Worm (Caenorhabditis elegans): ENCODE results near the gene F32F2.4.

Gene F32F2.4

ce11 chrV:13275959-13276358 lies at the start of gene F32F2.4:
Gene F32F2.4 (plus strand): TSS chrV:13276259.
- TF ChIP-seq ama-1 (optimal IDR thresholded peaks at IDR 0.05) (no peak), mml-1 (tag; optimal IDR thresholded peaks at IDR 0.05) (no peak), elt-2 (tag; optimal IDR thresholded peaks at IDR 0.05) (no peak), nhr-237 (tag; optimal IDR thresholded peaks at IDR 0.05) (no peak), lin-15B (tag; optimal IDR thresholded peaks at IDR 0.05) (no peak), nhr-67 (tag; optimal IDR thresholded peaks at IDR 0.05) (no peak), nhr-25 (tag; optimal IDR thresholded peaks at IDR 0.05) (no peak), tbx-2 (tag; optimal IDR thresholded peaks at IDR 0.05) (no peak), aly-2 (tag; optimal IDR thresholded peaks at IDR 0.05) (no peak), lin-39 (tag; optimal IDR thresholded peaks at IDR 0.05) (no peak), unc-39 (tag; optimal IDR thresholded peaks at IDR 0.05) (no peak), elt-1 (tag; optimal IDR thresholded peaks at IDR 0.05) (no peak), mdl-1 (tag; optimal IDR thresholded peaks at IDR 0.05) (no peak), nhr-23 (tag; optimal IDR thresholded peaks at IDR 0.05) (no peak), zag-1 (tag; optimal IDR thresholded peaks at IDR 0.05) (no peak), ZK546.5 (tag; optimal IDR thresholded peaks at IDR 0.05) (no peak), nhr-12 (tag; optimal IDR thresholded peaks at IDR 0.05) (no peak), nhr-11 (tag; optimal IDR thresholded peaks at IDR 0.05) (no peak)

DNA sequence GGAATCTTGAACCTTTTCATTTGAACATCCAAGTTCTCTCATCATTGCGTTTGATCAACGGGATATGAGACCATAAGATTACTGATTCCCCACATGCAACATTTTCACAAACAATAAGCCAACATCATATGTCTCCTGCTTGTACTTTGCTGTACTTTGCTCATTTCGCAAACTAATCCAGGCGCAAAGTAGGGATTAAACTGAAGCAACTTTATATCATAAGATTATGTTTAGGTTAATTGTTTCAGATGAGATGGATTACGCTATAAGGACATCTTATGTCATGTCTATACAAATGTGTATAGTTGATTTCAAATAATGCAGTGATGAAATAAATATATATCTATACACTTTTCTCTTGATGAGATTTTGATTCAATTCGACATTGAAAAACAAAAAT lies 46.5 kb upstream of the F32F2.4 start:
- TF ChIP-seq nfya-1 (tag; optimal IDR thresholded peaks at IDR 0.05; ENCODE audit: insufficient read depth) (no peak), pqm-1 (tag; optimal IDR thresholded peaks at IDR 0.05) (no peak), nhr-43 (tag; optimal IDR thresholded peaks at IDR 0.05; ENCODE audit: poor library complexity, severe bottlenecking) (no peak), elt-2 (tag; optimal IDR thresholded peaks at IDR 0.05) (no peak), snpc-4 (tag; optimal IDR thresholded peaks at IDR 0.05) (no peak), pha-4 (tag; optimal IDR thresholded peaks at IDR 0.05) (no peak), ceh-9 (tag; optimal IDR thresholded peaks at IDR 0.05) (no peak), unc-62 (GFP tag; optimal IDR thresholded peaks at IDR 0.05) (no peak), zag-1 (tag; optimal IDR thresholded peaks at IDR 0.05) (no peak), nhr-25 (tag; optimal IDR thresholded peaks at IDR 0.05) (no peak), eor-1 (tag; optimal IDR thresholded peaks at IDR 0.05) (no peak), nhr-28 (tag; optimal IDR thresholded peaks at IDR 0.05) (no peak), lsy-12 (tag; optimal IDR thresholded peaks at IDR 0.05) (no peak), fos-1 (tag; optimal IDR thresholded peaks at IDR 0.05) (no peak), nhr-23 (tag; optimal IDR thresholded peaks at IDR 0.05) (no peak), nhr-77 (tag; optimal IDR thresholded peaks at IDR 0.05) (no peak), sea-2 (GFP tag; optimal IDR thresholded peaks at IDR 0.05) (no peak), ceh-28 (tag; optimal IDR thresholded peaks at IDR 0.05) (no peak)

- TF ChIP-seq nhr-12 (tag; optimal IDR thresholded peaks at IDR 0.05), result no peak
- TF ChIP-seq fos-1 (tag; optimal IDR thresholded peaks at IDR 0.05), result no peak
- no peak for TF ChIP-seq R02D3.7 (tag; optimal IDR thresholded peaks at IDR 0.05)
- no peak for TF ChIP-seq nhr-43 (tag; optimal IDR thresholded peaks at IDR 0.05; ENCODE audit: poor library complexity, severe bottlenecking)
Measured at ce11 chrV:13235313-13235712, 40.7 kb upstream of the F32F2.4 start.

- no peak for TF ChIP-seq jun-1 (tag; optimal IDR thresholded peaks at IDR 0.05)
- TF ChIP-seq nhr-43 (tag; optimal IDR thresholded peaks at IDR 0.05; ENCODE audit: poor library complexity, severe bottlenecking), result no peak
- no peak for TF ChIP-seq elt-3 (tag; optimal IDR thresholded peaks at IDR 0.05)
- TF ChIP-seq elt-2 (tag; optimal IDR thresholded peaks at IDR 0.05), result no peak
- no peak for TF ChIP-seq ceh-28 (tag; optimal IDR thresholded peaks at IDR 0.05)
- no peak for TF ChIP-seq lin-15B (tag; optimal IDR thresholded peaks at IDR 0.05)
- TF ChIP-seq aly-2 (tag; optimal IDR thresholded peaks at IDR 0.05), result no peak
Measured at ce11 chrV:13236507-13236906, 39.6 kb upstream of the F32F2.4 start, which contains the start of gene dmd-10. Gene dmd-10 (minus strand): TSS chrV:13236607.

ce11 chrV:13243205-13243604 lies 32.9 kb upstream of the F32F2.4 start:
- TF ChIP-seq ztf-11 (tag; optimal IDR thresholded peaks at IDR 0.05) (no peak), unc-62 (GFP tag; optimal IDR thresholded peaks at IDR 0.05) (no peak), nhr-23 (tag; optimal IDR thresholded peaks at IDR 0.05) (peak; percentile 49), pha-4 (tag; optimal IDR thresholded peaks at IDR 0.05) (peak; percentile 52), nhr-43 (tag; optimal IDR thresholded peaks at IDR 0.05; ENCODE audit: poor library complexity, severe bottlenecking) (peak; percentile 77), skn-1 (tag; optimal IDR thresholded peaks at IDR 0.05) (no peak), R02D3.7 (tag; optimal IDR thresholded peaks at IDR 0.05) (no peak), tbx-2 (tag; optimal IDR thresholded peaks at IDR 0.05) (no peak), jun-1 (tag; optimal IDR thresholded peaks at IDR 0.05) (no peak), nfya-1 (tag; optimal IDR thresholded peaks at IDR 0.05; ENCODE audit: insufficient read depth) (no peak), elt-2 (tag; optimal IDR thresholded peaks at IDR 0.05) (no peak), eor-1 (tag; optimal IDR thresholded peaks at IDR 0.05) (no peak), nhr-25 (tag; optimal IDR thresholded peaks at IDR 0.05) (peak; percentile 43), ama-1 (optimal IDR thresholded peaks at IDR 0.05) (no peak), ztf-4 (tag; optimal IDR thresholded peaks at IDR 0.05) (no peak)

All from whole organism, L3 larva.